Fruit fly (Drosophila melanogaster) whole organism, embryonic: Measurements from ENCODE around the gene CG6689.

Source experiments
- BtbVII ChIP-seq: fragments of 200-800 bp; sonication (Bioruptor generic); optimal IDR thresholded peaks from 3 replicates; lab custom pipeline; 2017; ENCODE audit warnings: missing biosample characterization, mild to moderate bottlenecking, missing genetic modification characterization
- CG10543 ChIP-seq: fragments of 200-800 bp; sonication (Bioruptor generic); optimal IDR thresholded peaks from 3 replicates; lab custom pipeline; 2017; ENCODE audit warnings: missing biosample characterization, mild to moderate bottlenecking, missing genetic modification characterization, moderate library complexity
- CG11093 ChIP-seq: fragments of 200-800 bp; sonication (Bioruptor generic); IDR thresholded peaks from 3 replicates; pipeline ENCODE4 v1.3.6; 2022; ENCODE audit warnings: missing biosample characterization, missing genetic modification characterization
- CG11247 ChIP-seq: fragments of 200-800 bp; sonication (Bioruptor generic); IDR thresholded peaks from 2 replicates; pipeline ENCODE4 v1.3.6; 2022; ENCODE audit warnings: missing biosample characterization, missing genetic modification characterization
- CG11398 ChIP-seq: fragments of 200-800 bp; sonication (Bioruptor generic); optimal IDR thresholded peaks from 2 replicates; lab custom pipeline; 2016; ENCODE audit warnings: missing biosample characterization, missing genetic modification characterization
- CG12071 ChIP-seq: fragments of 200-800 bp; sonication (Bioruptor generic); optimal IDR thresholded peaks from 3 replicates; lab custom pipeline; 2018; ENCODE audit warnings: missing biosample characterization, mild to moderate bottlenecking, missing genetic modification characterization
- CG14710 ChIP-seq: fragments of 200-800 bp; sonication (Bioruptor generic); optimal IDR thresholded peaks from 3 replicates; lab custom pipeline; 2019; ENCODE audit warnings: missing biosample characterization, mild to moderate bottlenecking, missing genetic modification characterization, moderate library complexity
- CG15696 ChIP-seq: fragments of 200-800 bp; sonication (Bioruptor generic); optimal IDR thresholded peaks from 2 replicates; lab custom pipeline; 2019; ENCODE audit warnings: missing biosample characterization, mild to moderate bottlenecking, missing genetic modification characterization, moderate library complexity
- CG16779 ChIP-seq: fragments of 200-800 bp; sonication (Bioruptor generic); IDR thresholded peaks from 2 replicates; pipeline ENCODE4 v1.3.6; 2022; ENCODE audit warnings: missing biosample characterization, missing genetic modification characterization
- CG17186 ChIP-seq: fragments of 200-800 bp; sonication (Bioruptor generic); optimal IDR thresholded peaks from 3 replicates; lab custom pipeline; 2017; ENCODE audit warnings: missing biosample characterization, missing genetic modification reagents, missing genetic modification characterization
- CG17802 ChIP-seq: fragments of 200-800 bp; sonication (Bioruptor generic); optimal IDR thresholded peaks from 2 replicates; lab custom pipeline; 2018; ENCODE audit warnings: missing biosample characterization, mild to moderate bottlenecking, missing genetic modification characterization, moderate library complexity
- CG18011 ChIP-seq: fragments of 200-800 bp; sonication (Bioruptor generic); optimal IDR thresholded peaks from 2 replicates; lab custom pipeline; 2017; ENCODE audit warnings: missing biosample characterization, missing genetic modification characterization, mild to moderate bottlenecking, moderate library complexity, missing genotype
- CG31224 ChIP-seq: fragments of 200-800 bp; sonication (Bioruptor generic); IDR thresholded peaks from 2 replicates; pipeline ENCODE4 v1.3.6; 2022; ENCODE audit warnings: missing biosample characterization, missing genetic modification characterization
- CG34376 ChIP-seq: fragments of 200-800 bp; sonication (Bioruptor generic); optimal IDR thresholded peaks from 2 replicates; lab custom pipeline; 2018; ENCODE audit warnings: missing biosample characterization, mild to moderate bottlenecking, missing genetic modification characterization
- CG3838 ChIP-seq: fragments of 200-800 bp; sonication (Bioruptor generic); optimal IDR thresholded peaks from 3 replicates; lab custom pipeline; 2016; ENCODE audit warnings: missing biosample characterization, missing genetic modification characterization
- CG6765 ChIP-seq: fragments of 200-800 bp; sonication (Bioruptor generic); optimal IDR thresholded peaks from 3 replicates; lab custom pipeline; 2017; ENCODE audit warnings: missing biosample characterization, mild to moderate bottlenecking, missing genetic modification characterization
- Deaf1 ChIP-seq: fragments of 200-800 bp; optimal IDR thresholded peaks from 3 replicates; lab custom pipeline; 2019; ENCODE audit warnings: missing biosample characterization, mild to moderate bottlenecking, missing genetic modification characterization, moderate library complexity
- Elba2 ChIP-seq: fragments of 200-800 bp; sonication (Bioruptor generic); optimal IDR thresholded peaks from 3 replicates; lab custom pipeline; 2016; ENCODE audit warnings: missing biosample characterization, missing genetic modification characterization
- Ets65A ChIP-seq: fragments of 200-800 bp; sonication (Bioruptor generic); peaks from one replicate; lab custom pipeline; 2016; ENCODE audit warnings: missing biosample characterization, missing genetic modification characterization
- Fer3 ChIP-seq: fragments of 200-800 bp; sonication (Bioruptor generic); optimal IDR thresholded peaks from 2 replicates; lab custom pipeline; 2018; ENCODE audit warnings: missing biosample characterization, mild to moderate bottlenecking, missing genetic modification characterization, moderate library complexity
- GATAe ChIP-seq: fragments of 200-800 bp; sonication (Bioruptor generic); conservative IDR thresholded peaks from 2 replicates; pipeline ENCODE4 v1.3.6; 2022; ENCODE audit warnings: missing biosample characterization, missing genetic modification characterization
- HLH3B ChIP-seq: fragments of 200-800 bp; sonication (Bioruptor generic); IDR thresholded peaks from 2 replicates; pipeline ENCODE4 v1.3.6; 2022; ENCODE audit warnings: missing biosample characterization, missing genetic modification characterization
- Hey ChIP-seq: fragments of 200-800 bp; sonication (Bioruptor generic); optimal IDR thresholded peaks from 3 replicates; lab custom pipeline; 2018; ENCODE audit warnings: missing biosample characterization, mild to moderate bottlenecking, missing genetic modification characterization
- HmgZ ChIP-seq: fragments of 200-800 bp; sonication (Bioruptor generic); optimal IDR thresholded peaks from 2 replicates; lab custom pipeline; 2018; ENCODE audit warnings: missing biosample characterization, mild to moderate bottlenecking, missing genetic modification characterization
- Hmx ChIP-seq: fragments of 200-800 bp; sonication (Bioruptor generic); optimal IDR thresholded peaks from 2 replicates; lab custom pipeline; 2016; ENCODE audit warnings: missing biosample characterization, missing genetic modification characterization
- Hr78 ChIP-seq, 2 experiments: fragments of 200-800 bp in 1 of 2; fragments of >200 bp in 1 of 2; sonication (Bioruptor generic) in 1 of 2; optimal IDR thresholded peaks; 2 replicates each; lab custom pipeline; 2017 to 2019; ENCODE audit warnings: missing biosample characterization in 2 of 2, missing genetic modification characterization in 2 of 2, mild to moderate bottlenecking in 1 of 2, moderate library complexity in 1 of 2
- Jarid2 ChIP-seq: fragments of 200-800 bp; sonication (Bioruptor generic); optimal IDR thresholded peaks from 3 replicates; lab custom pipeline; 2017; ENCODE audit warnings: mild to moderate bottlenecking, missing biosample characterization, missing genetic modification reagents, missing genetic modification characterization
- Med ChIP-seq: fragments of 200-800 bp; sonication (Bioruptor generic); peaks from one replicate; lab custom pipeline; 2016; ENCODE audit warnings: missing biosample characterization, missing genetic modification characterization, mild to moderate bottlenecking, inconsistent platforms, moderate library complexity
- Pdp1 ChIP-seq, 2 experiments: fragments of 200-800 bp; sonication (Bioruptor generic); optimal IDR thresholded peaks; 3 replicates each; lab custom pipeline; 2016; ENCODE audit warnings: missing biosample characterization in 2 of 2, missing genetic modification characterization in 2 of 2, mild to moderate bottlenecking in 1 of 2, moderate library complexity in 1 of 2
- Rx ChIP-seq: fragments of 200-800 bp; sonication (Bioruptor generic); IDR thresholded peaks from 2 replicates; pipeline ENCODE4 v1.3.6; 2022; ENCODE audit warnings: missing biosample characterization, missing genetic modification characterization
- Vsx1 ChIP-seq: fragments of 200-800 bp; sonication (Bioruptor generic); optimal IDR thresholded peaks from 2 replicates; lab custom pipeline; 2017; ENCODE audit warnings: missing biosample characterization, mild to moderate bottlenecking, missing genetic modification characterization, missing genetic modification reagents
- chinmo ChIP-seq: fragments of 200-800 bp; sonication (Bioruptor generic); IDR thresholded peaks from 4 replicates; pipeline ENCODE4 v1.3.6; 2022; ENCODE audit warnings: missing biosample characterization, missing genetic modification characterization; ENCODE audit not compliant: partially characterized antibody
- crc ChIP-seq: fragments of 200-800 bp; sonication (Bioruptor generic); optimal IDR thresholded peaks from 2 replicates; lab custom pipeline; 2016; ENCODE audit warnings: missing biosample characterization, missing genetic modification characterization
- ewg ChIP-seq: fragments of 200-800 bp; sonication (Bioruptor generic); optimal IDR thresholded peaks from 3 replicates; lab custom pipeline; 2017; ENCODE audit warnings: mild to moderate bottlenecking, missing biosample characterization, missing genetic modification reagents, missing genetic modification characterization
- eyg ChIP-seq: fragments of 200-800 bp; sonication (Bioruptor generic); optimal IDR thresholded peaks from 3 replicates; lab custom pipeline; 2016; ENCODE audit warnings: missing biosample characterization, missing genetic modification characterization
- fd64A ChIP-seq: fragments of 200-800 bp; sonication (Bioruptor generic); optimal IDR thresholded peaks from 3 replicates; lab custom pipeline; 2018; ENCODE audit warnings: missing biosample characterization, mild to moderate bottlenecking, missing genetic modification characterization
- gem ChIP-seq: fragments of 200-800 bp; sonication (Bioruptor generic); optimal IDR thresholded peaks from 2 replicates; lab custom pipeline; 2019; ENCODE audit warnings: missing biosample characterization, mild to moderate bottlenecking, missing genetic modification characterization, moderate library complexity
- grn ChIP-seq: fragments of 200-800 bp; sonication (Bioruptor generic); optimal IDR thresholded peaks from 3 replicates; lab custom pipeline; 2017; ENCODE audit warnings: missing biosample characterization, missing genetic modification characterization
- h ChIP-seq: fragments of >200 bp; optimal IDR thresholded peaks from 2 replicates; lab custom pipeline; 2017
- hth ChIP-seq: fragments of >200 bp; optimal IDR thresholded peaks from 2 replicates; lab custom pipeline; 2017; ENCODE audit warnings: inconsistent platforms
- jing ChIP-seq: fragments of 200-800 bp; sonication (Bioruptor generic); optimal IDR thresholded peaks from 2 replicates; lab custom pipeline; 2018; ENCODE audit warnings: missing biosample characterization, mild to moderate bottlenecking, missing genetic modification characterization
- lmd ChIP-seq: fragments of 200-800 bp; sonication (Bioruptor generic); IDR thresholded peaks from 2 replicates; pipeline ENCODE4 v1.3.6; 2022; ENCODE audit warnings: missing biosample characterization, missing genetic modification characterization
- mirr ChIP-seq: fragments of 200-800 bp; sonication (Bioruptor generic); optimal IDR thresholded peaks from 3 replicates; lab custom pipeline; 2018; ENCODE audit warnings: missing biosample characterization, mild to moderate bottlenecking, missing genetic modification characterization
- org-1 ChIP-seq: fragments of 200-800 bp; sonication (Bioruptor generic); optimal IDR thresholded peaks from 2 replicates; lab custom pipeline; 2017; ENCODE audit warnings: missing biosample characterization, missing genetic modification characterization
- sd ChIP-seq: fragments of 200-800 bp; sonication (Bioruptor generic); optimal IDR thresholded peaks from 3 replicates; lab custom pipeline; 2018; ENCODE audit warnings: missing biosample characterization, mild to moderate bottlenecking, missing genetic modification characterization, moderate library complexity
- sug ChIP-seq: fragments of 200-800 bp; optimal IDR thresholded peaks from 2 replicates; lab custom pipeline; 2019; ENCODE audit warnings: missing biosample characterization, mild to moderate bottlenecking, missing genetic modification characterization, moderate library complexity
- vnd ChIP-seq: fragments of 200-800 bp; sonication (Bioruptor generic); IDR thresholded peaks from 3 replicates; pipeline ENCODE4 v1.3.6; 2022; ENCODE audit warnings: missing biosample characterization, missing genetic modification characterization; ENCODE audit not compliant: partially characterized antibody

CG6689 gene

dm6 chr3R:11200042-11200884 is 19.6 kb downstream of the CG6689 start (continued):
- TF ChIP-seq jing (GFP tag; lab: Kevin White, UChicago) (no peak), CG11398 (GFP tag; lab: Kevin White, UChicago) (no peak), hth (lab: Kevin White, UChicago) (no peak), chinmo (GFP tag; lab: Robert Waterston, UW) (0 out of 4 replicates have a peak, but pooled peaks have one; percentile 34), Rx (GFP tag; lab: Robert Waterston, UW) (no peak), CG16779 (GFP tag; lab: Robert Waterston, UW) (no peak), CG18011 (no peak), CG14710 (tag; lab: Kevin White, UChicago) (no peak), CG11093 (GFP tag; lab: Robert Waterston, UW) (no peak), CG12071 (GFP tag; lab: Kevin White, UChicago) (peak; percentile 2), CG6765 (GFP tag; lab: Kevin White, UChicago) (no peak), CG17802 (tag; lab: Kevin White, UChicago) (no peak), Jarid2 (peak; percentile 35), Elba2 (GFP tag; lab: Kevin White, UChicago) (no peak), CG10543 (GFP tag; lab: Kevin White, UChicago) (peak; percentile 30), CG34376 (GFP tag; lab: Kevin White, UChicago) (peak; percentile 63), CG15696 (tag; lab: Kevin White, UChicago) (no peak), CG3838 (GFP tag; lab: Kevin White, UChicago) (no peak), ewg (peak; percentile 16), HmgZ (tag; lab: Kevin White, UChicago) (peak; percentile 48), lmd (GFP tag; lab: Robert Waterston, UW) (no peak), HLH3B (no peak), org-1 (GFP tag; lab: Kevin White, UChicago) (no peak), Vsx1 (GFP tag; lab: Kevin White, UChicago) (peak; percentile 41), fd64A (GFP tag; lab: Kevin White, UChicago) (no peak)
- TF ChIP-seq, all 482 proteins: peak for 29

dm6 chr3R:11199227-11199835 is 20.5 kb downstream of the CG6689 start:
- no peak for TF ChIP-seq h (lab: Kevin White, UChicago)
- peak; percentile 82 for TF ChIP-seq sd
- TF ChIP-seq Fer3 (tag; lab: Kevin White, UChicago): no peak
- TF ChIP-seq GATAe (GFP tag; lab: Robert Waterston, UW): peak; percentile 21; the same call in 1 of the 2 replicates
- TF ChIP-seq CG6765 (GFP tag; lab: Kevin White, UChicago): peak; percentile 12
- TF ChIP-seq CG31224 (GFP tag; lab: Robert Waterston, UW): peak; percentile 74
- no peak for TF ChIP-seq crc
- peak; percentile 24 for TF ChIP-seq CG10543 (GFP tag; lab: Kevin White, UChicago)
- peak in 1 of 2 experiments; percentile 84 for TF ChIP-seq Pdp1 (GFP tag; optimal IDR thresholded peaks at IDR 0.05; lab: Kevin White, UChicago)
- peak; percentile 83 for TF ChIP-seq Hey (tag; lab: Kevin White, UChicago)
- TF ChIP-seq BtbVII (GFP tag; lab: Kevin White, UChicago): peak; percentile 32
- TF ChIP-seq eyg (GFP tag; lab: Kevin White, UChicago): no peak
- 0 out of 3 replicates have a peak, but pooled peaks have one; percentile 31 for TF ChIP-seq vnd (GFP tag; lab: Robert Waterston, UW)
- peak in 1 of 2 experiments; percentile 59 for TF ChIP-seq Hr78 (GFP tag; optimal IDR thresholded peaks at IDR 0.05; lab: Kevin White, UChicago)
- peak; percentile 87 for TF ChIP-seq grn (GFP tag; lab: Kevin White, UChicago)
- peak; percentile 50 for TF ChIP-seq Med (GFP tag; lab: Kevin White, UChicago)
- peak; percentile 97 for TF ChIP-seq sug (tag; lab: Kevin White, UChicago)
- no peak for TF ChIP-seq CG17186 (GFP tag; lab: Kevin White, UChicago)
- TF ChIP-seq CG11247 (GFP tag; lab: Robert Waterston, UW): 0 out of 2 replicates have a peak, but pooled peaks have one; percentile 29
- peak; percentile 86 for TF ChIP-seq mirr (GFP tag; lab: Kevin White, UChicago)
- peak; percentile 64 for TF ChIP-seq CG34376 (GFP tag; lab: Kevin White, UChicago)
- peak; percentile 41 for TF ChIP-seq gem (tag; lab: Kevin White, UChicago)
- TF ChIP-seq Deaf1 (tag; lab: Kevin White, UChicago): peak; percentile 23
- no peak for TF ChIP-seq Hmx (GFP tag; lab: Kevin White, UChicago)
- peak; percentile 25 for TF ChIP-seq Ets65A (GFP tag; lab: Kevin White, UChicago)
